Worm (Caenorhabditis elegans) whole organism, L1 larva: Measurements from ENCODE around the gene gfi-3.

ENCODE experiments used
- C04F5.9 ChIP-seq: sonication (generic microtip); optimal IDR thresholded peaks from 2 replicates; lab custom pipeline; 2016; ENCODE audit warnings: missing genetic modification characterization, missing compliant biosample characterization
- C16A3.4 ChIP-seq: fragments of 150-350 bp; optimal IDR thresholded peaks from 2 replicates; lab custom pipeline; 2014; ENCODE audit warnings: missing biosample characterization, missing genetic modification characterization
- Y116A8C.19 ChIP-seq: sonication (generic microtip); optimal IDR thresholded peaks from 2 replicates; lab custom pipeline; 2016; ENCODE audit warnings: missing compliant biosample characterization, missing genetic modification characterization, borderline replicate concordance
- alr-1 ChIP-seq: fragments of 200-800 bp; sonication (Bioruptor generic); optimal IDR thresholded peaks from 2 replicates; lab custom pipeline; 2018; ENCODE audit warnings: borderline replicate concordance, mild to moderate bottlenecking, missing genetic modification characterization, missing compliant biosample characterization
- aly-2 ChIP-seq: fragments of 150-350 bp; optimal IDR thresholded peaks from 2 replicates; lab custom pipeline; 2014; ENCODE audit warnings: missing biosample characterization, missing genetic modification characterization
- ama-1 ChIP-seq: fragments of 150-350 bp; optimal IDR thresholded peaks from 2 replicates; lab custom pipeline; 2014
- ceh-63 ChIP-seq: fragments of 200-800 bp; sonication (Bioruptor generic); optimal IDR thresholded peaks from 2 replicates; lab custom pipeline; 2018; ENCODE audit warnings: mild to moderate bottlenecking, missing genetic modification characterization, missing compliant biosample characterization
- ceh-82 ChIP-seq, 3 experiments: fragments of 150-350 bp in 1 of 3; sonication (generic microtip) in 2 of 3; optimal IDR thresholded peaks; 2 replicates each; lab custom pipeline; 2014 to 2017; ENCODE audit warnings: missing biosample characterization in 3 of 3, missing genetic modification characterization in 3 of 3
- dpl-1 ChIP-seq, 3 experiments: fragments of 150-350 bp in 2 of 3; sonication (generic microtip) in 1 of 3; optimal IDR thresholded peaks; 2 replicates each; lab custom pipeline; 2014 to 2017; ENCODE audit warnings: missing biosample characterization in 3 of 3, missing genetic modification characterization in 3 of 3, missing genetic modification reagents in 3 of 3
- efl-1 ChIP-seq, 4 experiments: fragments of 150-350 bp; optimal IDR thresholded peaks in 3 of 4; peaks in 1 of 4; 1 replicate in 1 of 4; 2 replicates in 3 of 4; lab custom pipeline; 2014; ENCODE audit warnings: missing biosample characterization in 2 of 4, missing genetic modification characterization in 2 of 4, missing genetic modification reagents in 2 of 4
- efl-3 ChIP-seq: fragments of 200-800 bp; sonication (Bioruptor generic); optimal IDR thresholded peaks from 2 replicates; lab custom pipeline; 2018; ENCODE audit warnings: mild to moderate bottlenecking, missing genetic modification characterization, missing compliant biosample characterization
- egl-13 ChIP-seq: sonication (generic microtip); optimal IDR thresholded peaks from 2 replicates; lab custom pipeline; 2016; ENCODE audit warnings: missing genotype, missing genetic modification reagents, missing genetic modification characterization, missing compliant biosample characterization
- elt-2 ChIP-seq: sonication (generic microtip); optimal IDR thresholded peaks from 2 replicates; lab custom pipeline; 2016; ENCODE audit warnings: missing genetic modification characterization, mild to moderate bottlenecking, inconsistent platforms, missing compliant biosample characterization, missing genetic modification reagents
- elt-3 ChIP-seq, 6 experiments: fragments of 150-350 bp in 1 of 6; sonication (generic microtip); optimal IDR thresholded peaks; 2 replicates each; lab custom pipeline; 2017 to 2018; ENCODE audit warnings: missing biosample characterization in 6 of 6, missing genetic modification characterization in 6 of 6, inconsistent platforms in 1 of 6
- ets-5 ChIP-seq: fragments of 200-800 bp; sonication (Bioruptor generic); IDR thresholded peaks from 2 replicates; pipeline ENCODE4 v1.3.6; 2022; ENCODE audit warnings: missing genetic modification characterization, missing compliant biosample characterization
- fkh-4 ChIP-seq: sonication (generic microtip); optimal IDR thresholded peaks from 2 replicates; lab custom pipeline; 2016; ENCODE audit warnings: missing compliant biosample characterization, missing genetic modification characterization, borderline replicate concordance
- grh-1 ChIP-seq: fragments of 200-800 bp; sonication (Bioruptor generic); IDR thresholded peaks from 2 replicates; pipeline ENCODE4 v1.3.6; 2022; ENCODE audit warnings: missing genetic modification reagents, missing genetic modification characterization, missing compliant biosample characterization
- hlh-4 ChIP-seq: sonication (generic microtip); optimal IDR thresholded peaks from 2 replicates; lab custom pipeline; 2016; ENCODE audit warnings: mild to moderate bottlenecking, missing genetic modification characterization, missing compliant biosample characterization
- hpl-2 ChIP-seq: fragments of 150-350 bp; optimal IDR thresholded peaks from 2 replicates; lab custom pipeline; 2014; ENCODE audit warnings: missing biosample characterization, missing genetic modification reagents, missing genetic modification characterization
- jun-1 ChIP-seq: fragments of 150-350 bp; optimal IDR thresholded peaks from 2 replicates; lab custom pipeline; 2014; ENCODE audit warnings: missing biosample characterization, missing genetic modification reagents, missing genetic modification characterization
- lin-13 ChIP-seq: fragments of 150-350 bp; optimal IDR thresholded peaks from 2 replicates; lab custom pipeline; 2014; ENCODE audit warnings: missing biosample characterization, missing genetic modification reagents, missing genetic modification characterization
- lir-3 ChIP-seq: sonication (generic microtip); optimal IDR thresholded peaks from 2 replicates; lab custom pipeline; 2016; ENCODE audit warnings: mild to moderate bottlenecking, missing genetic modification characterization, moderate library complexity, missing compliant biosample characterization; ENCODE audit not compliant: poor library complexity
- mab-9 ChIP-seq: fragments of 200-800 bp; sonication (Bioruptor generic); IDR thresholded peaks from 2 replicates; pipeline ENCODE4 v1.3.6; 2022; ENCODE audit warnings: missing genetic modification reagents, missing genetic modification characterization, missing compliant biosample characterization
- nhr-11 ChIP-seq: fragments of 150-350 bp; optimal IDR thresholded peaks from 2 replicates; lab custom pipeline; 2014; ENCODE audit warnings: missing biosample characterization, missing genetic modification characterization
- nhr-12 ChIP-seq: sonication (generic microtip); optimal IDR thresholded peaks from 2 replicates; lab custom pipeline; 2017; ENCODE audit warnings: missing biosample characterization, missing genetic modification characterization
- nhr-28 ChIP-seq: fragments of 150-350 bp; optimal IDR thresholded peaks from 2 replicates; lab custom pipeline; 2014; ENCODE audit warnings: missing biosample characterization, missing genetic modification characterization
- nhr-71 ChIP-seq: sonication (generic microtip); optimal IDR thresholded peaks from 2 replicates; lab custom pipeline; 2016; ENCODE audit warnings: mild to moderate bottlenecking, missing genetic modification characterization, moderate library complexity, missing compliant biosample characterization
- nhr-85 ChIP-seq: sonication (generic microtip); peaks from one replicate; lab custom pipeline; 2016; ENCODE audit warnings: missing genetic modification characterization, inconsistent platforms, missing compliant biosample characterization
- pag-3 ChIP-seq: sonication (generic microtip); optimal IDR thresholded peaks from 2 replicates; lab custom pipeline; 2017; ENCODE audit warnings: missing genetic modification characterization, mild to moderate bottlenecking, missing compliant biosample characterization, antibody characterized with exemption, borderline replicate concordance; ENCODE audit not compliant: insufficient read depth
- pax-3 ChIP-seq: fragments of 200-800 bp; sonication (Bioruptor generic); optimal IDR thresholded peaks from 2 replicates; lab custom pipeline; 2018; ENCODE audit warnings: mild to moderate bottlenecking, missing genetic modification characterization, moderate library complexity, missing compliant biosample characterization
- pqm-1 ChIP-seq: sonication (generic microtip); optimal IDR thresholded peaks from 3 replicates; lab custom pipeline; 2017; ENCODE audit warnings: missing biosample characterization, missing genetic modification characterization
- snpc-4 ChIP-seq: fragments of 150-350 bp; optimal IDR thresholded peaks from 2 replicates; lab custom pipeline; 2014; ENCODE audit warnings: missing biosample characterization, missing genetic modification characterization
- snu-23 ChIP-seq: sonication (generic microtip); optimal IDR thresholded peaks from 2 replicates; lab custom pipeline; 2016; ENCODE audit warnings: missing genetic modification characterization, missing compliant biosample characterization
- sox-4 ChIP-seq: sonication (generic microtip); optimal IDR thresholded peaks from 2 replicates; lab custom pipeline; 2016; ENCODE audit warnings: missing genetic modification characterization, missing compliant biosample characterization
- sup-37 ChIP-seq: fragments of 200-800 bp; sonication (Bioruptor generic); optimal IDR thresholded peaks from 2 replicates; lab custom pipeline; 2018; ENCODE audit warnings: mild to moderate bottlenecking, missing genetic modification characterization, missing compliant biosample characterization
- swsn-7 ChIP-seq: sonication (generic microtip); optimal IDR thresholded peaks from 2 replicates; lab custom pipeline; 2016; ENCODE audit warnings: missing genetic modification characterization, missing compliant biosample characterization
- unc-130 ChIP-seq: fragments of 150-350 bp; optimal IDR thresholded peaks from 2 replicates; lab custom pipeline; 2017; ENCODE audit warnings: missing biosample characterization, missing genetic modification characterization, inconsistent platforms
- unc-30 ChIP-seq: sonication (generic microtip); optimal IDR thresholded peaks from 2 replicates; lab custom pipeline; 2017; ENCODE audit warnings: missing biosample characterization, missing genetic modification characterization
- unc-62 ChIP-seq: fragments of 150-350 bp; optimal IDR thresholded peaks from 2 replicates; lab custom pipeline; 2014; ENCODE audit warnings: missing biosample characterization, missing genetic modification reagents, missing genetic modification characterization
- unc-86 ChIP-seq: sonication (generic microtip); optimal IDR thresholded peaks from 2 replicates; lab custom pipeline; 2016; ENCODE audit warnings: missing genetic modification characterization, missing compliant biosample characterization
- vab-15 ChIP-seq: sonication (generic microtip); optimal IDR thresholded peaks from 2 replicates; lab custom pipeline; 2017; ENCODE audit warnings: missing genotype, mild to moderate bottlenecking, missing genetic modification characterization, missing compliant biosample characterization
- ztf-11 ChIP-seq, 2 experiments: sonication (generic microtip); optimal IDR thresholded peaks; 2 replicates each; lab custom pipeline; 2016 to 2017; ENCODE audit warnings: missing genetic modification characterization in 2 of 2, missing biosample characterization in 1 of 2, missing compliant biosample characterization in 1 of 2
- ztf-4 ChIP-seq: fragments of 150-350 bp; optimal IDR thresholded peaks from 2 replicates; lab custom pipeline; 2014; ENCODE audit warnings: missing biosample characterization, missing genetic modification characterization

The gfi-3 gene

DNA sequence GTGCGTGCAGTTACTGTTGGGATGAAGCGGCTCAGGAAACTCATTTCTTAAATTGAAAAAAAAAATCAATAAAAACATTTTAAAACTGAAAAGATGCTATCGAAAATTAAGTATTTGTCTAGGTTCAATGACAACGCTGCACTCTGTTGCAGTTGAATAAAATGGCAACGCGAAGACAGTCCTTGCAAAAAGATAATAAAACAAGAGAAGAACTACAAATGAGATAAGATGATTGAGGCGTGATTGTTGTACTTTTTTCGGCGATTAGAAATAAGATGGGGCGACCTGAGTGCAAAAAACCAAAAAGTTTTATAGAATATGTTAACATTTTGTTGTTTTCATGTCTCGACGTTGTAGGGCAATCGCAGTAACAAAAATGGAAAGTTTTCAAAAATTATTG, 34.7 kb downstream of the gfi-3 start, which contains the start of gene gcsh-1:
TSS of gene gcsh-1 (minus strand) at position 46 of the 400 bp plus-strand sequence.
- TF ChIP-seq efl-1 (optimal IDR thresholded peaks at IDR 0.05; lab: Kevin White, UChicago) (no peak), efl-1 (GFP tag; optimal IDR thresholded peaks at IDR 0.05 in 1 of 2; lab: Kevin White, UChicago) (no peak), elt-2 (tag; lab: Kevin White, UChicago) (peak; percentile 50)

ce11 chrX:14516560-14516959, 36.2 kb downstream of the gfi-3 start, which contains the start of gene D1025.10:
D1025.10 (plus strand) TSS chrX:14516860.
- TF ChIP-seq ztf-11 (tag; optimal IDR thresholded peaks at IDR 0.05; lab: Kevin White, UChicago) = no peak
- TF ChIP-seq lir-3 (tag; lab: Kevin White, UChicago) = no peak
- TF ChIP-seq grh-1 = no peak
- TF ChIP-seq ets-5 = no peak
- TF ChIP-seq hpl-2 (GFP tag; lab: Kevin White, UChicago) = no peak
- no peak for TF ChIP-seq pax-3 (tag; lab: Kevin White, UChicago)
- no peak for TF ChIP-seq hlh-4 (tag; lab: Kevin White, UChicago)
- TF ChIP-seq unc-62 (GFP tag; lab: Kevin White, UChicago) = no peak
- no peak for TF ChIP-seq C04F5.9 (tag; lab: Kevin White, UChicago)
- no peak for TF ChIP-seq unc-130 (tag; lab: Kevin White, UChicago)
- TF ChIP-seq lin-13 (GFP tag; lab: Kevin White, UChicago) = no peak
- no peak for TF ChIP-seq pqm-1 (tag; lab: Kevin White, UChicago)
- TF ChIP-seq elt-2 (tag; lab: Kevin White, UChicago) = no peak
- no peak for TF ChIP-seq ztf-4 (tag; lab: Kevin White, UChicago)
- TF ChIP-seq dpl-1 (GFP tag; optimal IDR thresholded peaks at IDR 0.05; lab: Kevin White, UChicago) = no peak
- TF ChIP-seq snu-23 (GFP tag; lab: Kevin White, UChicago) = no peak
- no peak for TF ChIP-seq nhr-11
- no peak for TF ChIP-seq C16A3.4 (tag; lab: Kevin White, UChicago)
- no peak for TF ChIP-seq alr-1
- TF ChIP-seq, all 84 proteins: peak for 0

- TF ChIP-seq dpl-1 (GFP tag; optimal IDR thresholded peaks at IDR 0.05; lab: Kevin White, UChicago) (no peak), snpc-4 (tag; lab: Kevin White, UChicago) (peak; percentile 12), unc-30 (no peak)
Measured at ce11 chrX:14517842-14518241, 37.5 kb downstream of the gfi-3 start.

DNA sequence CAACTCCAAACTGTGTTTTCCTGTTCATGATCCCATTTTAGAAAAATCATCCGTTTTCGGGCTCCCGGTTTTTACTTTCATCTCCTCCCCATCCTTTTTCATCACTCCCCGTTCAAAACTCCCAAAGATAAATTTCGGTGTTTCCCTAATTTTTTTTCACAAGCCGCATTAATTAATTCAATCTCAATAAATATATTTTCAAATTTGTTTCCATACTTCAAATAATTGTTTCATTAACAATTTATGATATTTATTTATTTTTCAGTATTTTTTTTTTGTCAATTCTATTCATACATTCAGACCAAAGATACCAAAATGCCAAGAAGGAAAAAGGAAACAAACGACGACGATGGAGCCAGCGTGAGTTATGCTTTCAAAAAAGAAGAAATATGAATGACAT, 40.1 kb downstream of the gfi-3 start, which contains the start of gene D1025.1:
TSS of gene D1025.1 (plus strand) at position 301 of the 400 bp plus-strand sequence.
- no peak for TF ChIP-seq elt-3 (tag; optimal IDR thresholded peaks at IDR 0.05; lab: Kevin White, UChicago)
- no peak for TF ChIP-seq egl-13 (tag; lab: Kevin White, UChicago)
- TF ChIP-seq ceh-63 (GFP tag; lab: Kevin White, UChicago) = no peak
- TF ChIP-seq ceh-82 (tag; optimal IDR thresholded peaks at IDR 0.05; lab: Kevin White, UChicago) = no peak
- TF ChIP-seq ama-1 (lab: Kevin White, UChicago) = no peak

DNA sequence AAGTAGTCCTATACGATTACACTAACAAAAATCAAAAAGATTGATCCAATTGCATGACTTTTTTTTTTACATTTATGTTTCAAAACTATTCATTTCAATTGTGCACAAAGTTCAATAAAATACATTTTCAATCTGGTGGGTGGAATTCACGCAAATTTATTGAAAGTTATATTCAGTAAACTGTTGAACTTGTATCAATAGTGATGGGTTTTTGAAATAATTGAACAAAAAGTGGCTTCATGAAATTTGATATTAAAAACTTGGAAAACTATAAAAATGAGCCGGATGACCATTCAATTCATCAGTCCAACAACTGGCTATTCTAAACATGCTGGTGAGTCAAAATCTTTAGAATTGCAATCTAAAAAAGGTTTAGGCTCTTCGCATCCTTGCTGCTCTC, 42.9 kb downstream of the gfi-3 start, which contains the start of gene nspc-16:
TSS of gene nspc-16 (plus strand) at position 301 of the 400 bp plus-strand sequence.
- TF ChIP-seq unc-30 (no peak), sup-37 (GFP tag; lab: Kevin White, UChicago) (no peak), C04F5.9 (tag; lab: Kevin White, UChicago) (no peak), swsn-7 (tag; lab: Kevin White, UChicago) (no peak), aly-2 (tag; lab: Kevin White, UChicago) (no peak), Y116A8C.19 (no peak), ztf-4 (tag; lab: Kevin White, UChicago) (no peak), nhr-28 (tag; lab: Kevin White, UChicago) (no peak), efl-3 (GFP tag; lab: Kevin White, UChicago) (no peak), nhr-85 (tag; lab: Kevin White, UChicago) (no peak), jun-1 (tag; lab: Kevin White, UChicago) (no peak), nhr-12 (tag; lab: Kevin White, UChicago) (no peak), sox-4 (tag; lab: Kevin White, UChicago) (no peak), mab-9 (GFP tag; lab: Robert Waterston, UW) (no peak), pag-3 (no peak), unc-86 (tag; lab: Kevin White, UChicago) (no peak), nhr-71 (tag; lab: Kevin White, UChicago) (no peak), hlh-4 (tag; lab: Kevin White, UChicago) (no peak), fkh-4 (tag; lab: Kevin White, UChicago) (no peak), vab-15 (tag; lab: Kevin White, UChicago) (no peak)
